Fruit fly (Drosophila melanogaster) whole organism: ENCODE measurements around the gene GlcAT-S.

Experiments
- EcR ChIP-seq, 2 experiments: fragments of >200 bp; optimal IDR thresholded peaks; 2 replicates each; lab custom pipeline; 2017; ENCODE audit warnings: missing biosample characterization in 2 of 2, missing genetic modification characterization in 2 of 2, missing genetic modification reagents in 2 of 2
- usp ChIP-seq: fragments of >200 bp; optimal IDR thresholded peaks from 2 replicates; lab custom pipeline; 2017; ENCODE audit warnings: missing biosample characterization, missing genetic modification characterization, mixed read lengths

- no peak for TF ChIP-seq usp (GFP tag; lab: Kevin White, UChicago)
- TF ChIP-seq EcR (GFP tag; optimal IDR thresholded peaks at IDR 0.05; lab: Kevin White, UChicago): no peak
Measured at dm6 chr2L:9618871-9619270, 2.6 kb downstream of the GlcAT-S start.
